Fruit fly (Drosophila melanogaster) whole organism, embryonic: ENCODE results near the gene CG18581.

Experiments
- ATbp ChIP-seq: fragments of 200-800 bp; sonication (Bioruptor generic); optimal IDR thresholded peaks from 2 replicates; lab custom pipeline; 2017; ENCODE audit warnings: missing biosample characterization, mild to moderate bottlenecking, missing genetic modification characterization, missing genetic modification reagents
- Atf-2 ChIP-seq: fragments of 200-800 bp; sonication (Bioruptor generic); optimal IDR thresholded peaks from 2 replicates; lab custom pipeline; 2016; ENCODE audit warnings: missing biosample characterization, missing genetic modification characterization
- Awh ChIP-seq: fragments of 200-800 bp; sonication (Bioruptor generic); IDR thresholded peaks from 2 replicates; pipeline ENCODE4, ENCODE4 v1.3.6; 2022; ENCODE audit warnings: missing biosample characterization, missing genetic modification characterization
- B-H1 ChIP-seq: fragments of 200-800 bp; sonication (Bioruptor generic); IDR thresholded peaks from 3 replicates; pipeline ENCODE4 v1.3.6; 2022; ENCODE audit warnings: missing biosample characterization, missing genetic modification characterization
- BEAF-32 ChIP-seq: fragments of 200-800 bp; sonication (Bioruptor generic); optimal IDR thresholded peaks from 3 replicates; lab custom pipeline; 2017; ENCODE audit warnings: missing biosample characterization, missing genetic modification characterization, mild to moderate bottlenecking, moderate library complexity, missing genetic modification reagents
- CG10147 ChIP-seq: fragments of 200-800 bp; sonication (Bioruptor generic); optimal IDR thresholded peaks from 2 replicates; lab custom pipeline; 2019; ENCODE audit warnings: missing biosample characterization, mild to moderate bottlenecking, missing genetic modification characterization, moderate library complexity
- CG1024 ChIP-seq: fragments of 200-800 bp; sonication (Bioruptor generic); IDR thresholded peaks from 2 replicates; pipeline ENCODE4 v1.3.6; 2022; ENCODE audit warnings: missing biosample characterization, missing genetic modification characterization
- CG1233 ChIP-seq: fragments of 200-800 bp; sonication (Bioruptor generic); optimal IDR thresholded peaks from 4 replicates; lab custom pipeline; 2018; ENCODE audit warnings: missing biosample characterization, mild to moderate bottlenecking, missing genetic modification characterization
- CG15073 ChIP-seq: fragments of 200-800 bp; sonication (Bioruptor generic); optimal IDR thresholded peaks from 2 replicates; lab custom pipeline; 2016; ENCODE audit warnings: missing biosample characterization, missing genetic modification characterization
- CG15696 ChIP-seq: fragments of 200-800 bp; sonication (Bioruptor generic); optimal IDR thresholded peaks from 2 replicates; lab custom pipeline; 2019; ENCODE audit warnings: missing biosample characterization, mild to moderate bottlenecking, missing genetic modification characterization, moderate library complexity
- CG1603 ChIP-seq: fragments of 200-800 bp; sonication (Bioruptor generic); optimal IDR thresholded peaks from 2 replicates; lab custom pipeline; 2019; ENCODE audit warnings: missing biosample characterization, mild to moderate bottlenecking, missing genetic modification characterization, moderate library complexity
- CG17359 ChIP-seq: fragments of 200-800 bp; sonication (Bioruptor generic); optimal IDR thresholded peaks from 3 replicates; lab custom pipeline; 2018; ENCODE audit warnings: missing biosample characterization, mild to moderate bottlenecking, missing genetic modification characterization, moderate library complexity
- CG18011 ChIP-seq: fragments of 200-800 bp; sonication (Bioruptor generic); optimal IDR thresholded peaks from 2 replicates; lab custom pipeline; 2017; ENCODE audit warnings: missing biosample characterization, missing genetic modification characterization, mild to moderate bottlenecking, moderate library complexity, missing genotype
- CG18262 ChIP-seq: fragments of 200-800 bp; optimal IDR thresholded peaks from 3 replicates; lab custom pipeline; 2019; ENCODE audit warnings: missing biosample characterization, mild to moderate bottlenecking, missing genetic modification characterization, moderate library complexity
- CG18599 ChIP-seq: fragments of 200-800 bp; sonication (Bioruptor generic); optimal IDR thresholded peaks from 3 replicates; lab custom pipeline; 2017; ENCODE audit warnings: missing biosample characterization, missing genetic modification characterization, mild to moderate bottlenecking, moderate library complexity, missing genetic modification reagents
- CG34224 ChIP-seq: fragments of 200-800 bp; sonication (Bioruptor generic); IDR thresholded peaks from 3 replicates; pipeline ENCODE4 v1.3.6; 2022; ENCODE audit warnings: missing biosample characterization, missing genetic modification characterization; ENCODE audit not compliant: partially characterized antibody
- CG4328 ChIP-seq: fragments of 200-800 bp; sonication (Bioruptor generic); optimal IDR thresholded peaks from 3 replicates; lab custom pipeline; 2017; ENCODE audit warnings: missing biosample characterization, missing genetic modification reagents, missing genetic modification characterization
- CG4424 ChIP-seq: fragments of 200-800 bp; sonication (Bioruptor generic); optimal IDR thresholded peaks from 3 replicates; lab custom pipeline; 2016; ENCODE audit warnings: missing biosample characterization, missing genetic modification characterization
- CG8281 ChIP-seq: fragments of 200-800 bp; sonication (Bioruptor generic); optimal IDR thresholded peaks from 2 replicates; lab custom pipeline; 2018; ENCODE audit warnings: missing biosample characterization, mild to moderate bottlenecking, missing genetic modification characterization, moderate library complexity
- CG8478 ChIP-seq: fragments of >200 bp; optimal IDR thresholded peaks from 2 replicates; lab custom pipeline; 2018
- CG9797 ChIP-seq: fragments of 200-800 bp; sonication (Bioruptor generic); optimal IDR thresholded peaks from 3 replicates; lab custom pipeline; 2018; ENCODE audit warnings: missing biosample characterization, mild to moderate bottlenecking, missing genetic modification characterization
- Dad ChIP-seq: fragments of 200-800 bp; sonication (Bioruptor generic); optimal IDR thresholded peaks from 3 replicates; lab custom pipeline; 2016; ENCODE audit warnings: missing biosample characterization, missing genetic modification characterization
- Dek ChIP-seq: fragments of 200-800 bp; sonication (Bioruptor generic); optimal IDR thresholded peaks from 3 replicates; lab custom pipeline; 2019; ENCODE audit warnings: missing biosample characterization, mild to moderate bottlenecking, missing genetic modification characterization, moderate library complexity
- Dfd ChIP-seq, 2 experiments: fragments of >200 bp; optimal IDR thresholded peaks; 2 replicates each; lab custom pipeline; 2017; ENCODE audit warnings: missing biosample characterization in 2 of 2, missing genetic modification characterization in 2 of 2
- HmgZ ChIP-seq: fragments of 200-800 bp; sonication (Bioruptor generic); optimal IDR thresholded peaks from 2 replicates; lab custom pipeline; 2018; ENCODE audit warnings: missing biosample characterization, mild to moderate bottlenecking, missing genetic modification characterization
- Optix ChIP-seq: fragments of 200-800 bp; sonication (Bioruptor generic); IDR thresholded peaks from 3 replicates; pipeline ENCODE4 v1.3.6; 2022; ENCODE audit warnings: missing biosample characterization, missing genetic modification characterization
- Ssrp ChIP-seq: fragments of 200-800 bp; sonication (Bioruptor generic); optimal IDR thresholded peaks from 2 replicates; lab custom pipeline; 2018; ENCODE audit warnings: missing biosample characterization, mild to moderate bottlenecking, missing genetic modification characterization, moderate library complexity
- Tbp ChIP-seq: fragments of >200 bp; optimal IDR thresholded peaks from 2 replicates; lab custom pipeline; 2018; ENCODE audit warnings: missing biosample characterization, missing genetic modification characterization
- abd-A ChIP-seq: fragments of 200-800 bp; sonication (Bioruptor generic); optimal IDR thresholded peaks from 3 replicates; lab custom pipeline; 2019; ENCODE audit warnings: missing biosample characterization, mild to moderate bottlenecking, missing genetic modification characterization, moderate library complexity
- aop ChIP-seq: fragments of 200-800 bp; sonication (Bioruptor generic); IDR thresholded peaks from 2 replicates; pipeline ENCODE4 v1.3.6; 2022; ENCODE audit warnings: missing biosample characterization, missing genetic modification characterization
- ara ChIP-seq: fragments of 200-800 bp; sonication (Bioruptor generic); IDR thresholded peaks from 2 replicates; pipeline ENCODE4 v1.3.6; 2022; ENCODE audit warnings: missing biosample characterization, missing genetic modification characterization
- ato ChIP-seq: fragments of 200-800 bp; sonication (Bioruptor generic); IDR thresholded peaks from 2 replicates; pipeline ENCODE4 v1.3.6; 2022; ENCODE audit warnings: missing biosample characterization, missing genetic modification characterization; ENCODE audit not compliant: partially characterized antibody
- bowl ChIP-seq: fragments of 200-800 bp; sonication (Bioruptor generic); IDR thresholded peaks from 2 replicates; pipeline ENCODE4 v1.3.6; 2022; ENCODE audit warnings: missing biosample characterization, missing genetic modification characterization
- btn ChIP-seq: fragments of 200-800 bp; sonication (Bioruptor generic); optimal IDR thresholded peaks from 2 replicates; lab custom pipeline; 2016; ENCODE audit warnings: missing biosample characterization, missing genetic modification characterization
- chm ChIP-seq: fragments of 200-800 bp; sonication (Bioruptor generic); IDR thresholded peaks from 2 replicates; pipeline ENCODE4 v1.3.6; 2022; ENCODE audit warnings: missing biosample characterization, missing genetic modification characterization
- dmrt11E ChIP-seq: fragments of 200-800 bp; sonication (Bioruptor generic); optimal IDR thresholded peaks from 3 replicates; lab custom pipeline; 2018; ENCODE audit warnings: missing biosample characterization, mild to moderate bottlenecking, missing genetic modification characterization, moderate library complexity
- fd3F ChIP-seq: fragments of 200-800 bp; sonication (Bioruptor generic); optimal IDR thresholded peaks from 2 replicates; lab custom pipeline; 2018; ENCODE audit warnings: missing biosample characterization, mild to moderate bottlenecking, missing genetic modification characterization, moderate library complexity
- gro ChIP-seq: fragments of 200-800 bp; sonication (Bioruptor generic); optimal IDR thresholded peaks from 2 replicates; lab custom pipeline; 2016; ENCODE audit warnings: missing biosample characterization, missing genetic modification characterization
- ham ChIP-seq: fragments of 200-800 bp; sonication (Bioruptor generic); IDR thresholded peaks from 2 replicates; pipeline ENCODE4 v1.3.6; 2022; ENCODE audit warnings: missing biosample characterization, missing genetic modification characterization
- kah ChIP-seq: fragments of 200-800 bp; sonication (Bioruptor generic); optimal IDR thresholded peaks from 2 replicates; lab custom pipeline; 2018; ENCODE audit warnings: missing biosample characterization, mild to moderate bottlenecking, missing genetic modification characterization
- kay ChIP-seq: fragments of 200-800 bp; sonication (Bioruptor generic); optimal IDR thresholded peaks from 2 replicates; lab custom pipeline; 2016; ENCODE audit warnings: missing biosample characterization, missing genetic modification characterization
- lilli ChIP-seq: fragments of 200-800 bp; sonication (Bioruptor generic); optimal IDR thresholded peaks from 3 replicates; lab custom pipeline; 2016; ENCODE audit warnings: missing biosample characterization, missing genetic modification characterization
- nom ChIP-seq: fragments of 200-800 bp; sonication (Bioruptor generic); optimal IDR thresholded peaks from 2 replicates; lab custom pipeline; 2017; ENCODE audit warnings: missing biosample characterization, missing genetic modification characterization, mild to moderate bottlenecking, moderate library complexity, missing genetic modification reagents
- odd ChIP-seq: fragments of 200-800 bp; sonication (Bioruptor generic); optimal IDR thresholded peaks from 2 replicates; lab custom pipeline; 2017; ENCODE audit warnings: missing biosample characterization, mild to moderate bottlenecking, missing genetic modification characterization
- pan ChIP-seq, 4 experiments: fragments of >200 bp in 3 of 4; fragments of 200-800 bp in 1 of 4; sonication (Bioruptor generic) in 1 of 4; optimal IDR thresholded peaks in 3 of 4; IDR thresholded peaks in 1 of 4; 2 replicates each; pipeline versions ENCODE4 v1.3.6 to Lab custom; 2017 to 2022; ENCODE audit warnings: missing biosample characterization in 2 of 4, missing genetic modification characterization in 2 of 4, mixed read lengths in 1 of 4
- run ChIP-seq: fragments of 200-800 bp; sonication (Bioruptor generic); optimal IDR thresholded peaks from 3 replicates; lab custom pipeline; 2018; ENCODE audit warnings: missing biosample characterization, mild to moderate bottlenecking, missing genetic modification characterization
- twi ChIP-seq: fragments of 200-800 bp; optimal IDR thresholded peaks from 2 replicates; lab custom pipeline; 2019; ENCODE audit warnings: missing biosample characterization, mild to moderate bottlenecking, missing genetic modification characterization, moderate library complexity
- vfl ChIP-seq: fragments of 200-800 bp; sonication (Bioruptor generic); optimal IDR thresholded peaks from 2 replicates; lab custom pipeline; 2016; ENCODE audit warnings: missing biosample characterization, missing genetic modification characterization

CG18581 gene

DNA sequence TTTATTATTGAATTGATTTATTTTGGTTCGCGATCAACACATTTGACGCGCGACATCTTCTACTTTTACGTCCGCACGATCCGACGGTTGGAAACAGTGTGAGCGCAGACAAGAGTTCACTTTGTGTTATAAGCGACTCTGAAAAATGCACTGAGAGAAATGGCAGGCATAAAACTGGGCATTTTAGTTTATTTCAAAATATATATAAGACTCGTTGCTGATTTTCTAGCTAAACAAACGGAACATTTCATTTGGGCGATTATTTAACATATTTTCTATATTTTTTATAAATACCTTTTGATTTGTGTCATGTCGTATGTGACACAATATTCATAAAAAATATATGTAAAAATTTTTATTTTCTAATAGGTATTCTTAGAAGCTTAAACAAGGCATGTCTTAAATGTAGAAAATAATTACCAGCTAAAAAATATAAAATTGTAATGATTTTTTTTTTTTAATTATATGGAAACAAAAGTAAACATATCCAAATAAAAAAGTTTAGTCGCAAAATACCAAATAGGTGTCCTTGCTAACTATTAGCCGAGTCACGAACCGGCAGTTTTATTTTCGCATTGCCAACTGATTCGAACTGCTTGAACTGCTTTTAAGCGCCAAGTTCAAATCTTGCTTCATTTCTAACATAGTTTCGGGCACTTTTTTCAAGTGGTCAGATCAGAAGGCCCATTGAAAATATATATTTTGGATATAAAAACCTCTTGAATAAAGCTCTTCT lies 35.9 kb downstream of the CG18581 start, which contains the start of gene Reck (continued):
- peak; percentile 91 for TF ChIP-seq CG4424 (GFP tag; lab: Kevin White, UChicago)
- no peak for TF ChIP-seq Dfd (GFP tag; optimal IDR thresholded peaks at IDR 0.05; lab: Kevin White, UChicago)
- no peak for TF ChIP-seq Tbp (GFP tag; lab: Kevin White, UChicago)
- TF ChIP-seq vfl (GFP tag; lab: Kevin White, UChicago) = no peak
- peak; percentile 81 for TF ChIP-seq Awh (GFP tag; lab: Robert Waterston, UW)
- no peak for TF ChIP-seq BEAF-32 (GFP tag; lab: Kevin White, UChicago)
- TF ChIP-seq aop = peak; percentile 29; the same call in 1 of the 2 replicates
- TF ChIP-seq dmrt11E = peak; percentile 84
- TF ChIP-seq chm (GFP tag; lab: Robert Waterston, UW) = peak; percentile 92
- TF ChIP-seq kay (GFP tag; lab: Kevin White, UChicago) = peak; percentile 14
- peak; percentile 72 for TF ChIP-seq CG4328 (GFP tag; lab: Kevin White, UChicago)
- no peak for TF ChIP-seq ato
- peak; percentile 34 for TF ChIP-seq btn
- peak; percentile 75 for TF ChIP-seq fd3F
- TF ChIP-seq ham (GFP tag; lab: Robert Waterston, UW) = no peak
- peak; percentile 56 for TF ChIP-seq CG18011 (GFP tag; lab: Kevin White, UChicago)
- peak; percentile 86 for TF ChIP-seq CG18262 (tag; lab: Kevin White, UChicago)
- peak; percentile 74 for TF ChIP-seq kah (GFP tag; lab: Kevin White, UChicago)
- TF ChIP-seq Dek = peak; percentile 27
- no peak for TF ChIP-seq HmgZ
- TF ChIP-seq pan (optimal IDR thresholded peaks at IDR 0.05; lab: Kevin White, UChicago) = no peak
- TF ChIP-seq pan (GFP tag; optimal IDR thresholded peaks at IDR 0.05 in 1 of 2, IDR thresholded peaks at IDR 0.05 in 1 of 2) = peak in 1 of 2 experiments; percentile 89
- TF ChIP-seq CG15696 (tag; lab: Kevin White, UChicago) = peak; percentile 69
- TF ChIP-seq Ssrp (tag; lab: Kevin White, UChicago) = peak; percentile 74
- TF ChIP-seq nom (GFP tag; lab: Kevin White, UChicago) = peak; percentile 80
- peak; percentile 20 for TF ChIP-seq Dad (GFP tag; lab: Kevin White, UChicago)
- TF ChIP-seq CG1603 = peak; percentile 40
- TF ChIP-seq B-H1 (GFP tag; lab: Robert Waterston, UW) = peak; percentile 77; the same call in 2 of the 3 replicates
- peak; percentile 85 for TF ChIP-seq CG1233 (GFP tag; lab: Kevin White, UChicago)
- TF ChIP-seq abd-A = no peak
- no peak for TF ChIP-seq CG8478 (lab: Kevin White, UChicago)
- peak; percentile 11 for TF ChIP-seq Atf-2
- peak; percentile 69 for TF ChIP-seq run (tag; lab: Kevin White, UChicago)
- TF ChIP-seq CG1024 = peak; percentile 77
- peak; percentile 71 for TF ChIP-seq lilli (GFP tag; lab: Kevin White, UChicago)
- peak; percentile 26 for TF ChIP-seq CG9797
- peak; percentile 56 for TF ChIP-seq CG8281 (tag; lab: Kevin White, UChicago)
- TF ChIP-seq gro (GFP tag; lab: Kevin White, UChicago) = no peak
- peak; percentile 76 for TF ChIP-seq CG10147 (GFP tag; lab: Kevin White, UChicago)
- peak; percentile 41 for TF ChIP-seq twi (tag; lab: Kevin White, UChicago)
- peak; percentile 73; the same call in 1 of the 2 replicates for TF ChIP-seq ara (GFP tag; lab: Robert Waterston, UW)
- peak; percentile 91 for TF ChIP-seq CG17359 (tag; lab: Kevin White, UChicago)
- no peak for TF ChIP-seq CG34224 (GFP tag; lab: Robert Waterston, UW)
- peak; percentile 83 for TF ChIP-seq ATbp (GFP tag; lab: Kevin White, UChicago)
- TF ChIP-seq CG15073 (GFP tag; lab: Kevin White, UChicago) = peak; percentile 27
- peak; percentile 86 for TF ChIP-seq CG18599
- peak; percentile 70 for TF ChIP-seq odd (GFP tag; lab: Kevin White, UChicago)
- TF ChIP-seq bowl = peak; percentile 49
- TF ChIP-seq Optix (GFP tag; lab: Robert Waterston, UW) = peak; percentile 68; the same call in 2 of the 3 replicates
